Fruit fly (Drosophila melanogaster) whole organism, wandering third instar larva: ENCODE measurements around the gene Or71a.
A peak's percentile ranks its signal among the peaks of the same experiment; 100 is the strongest.

Source experiments
- CG9705 ChIP-seq: fragments of 200-800 bp; sonication (Bioruptor generic); optimal IDR thresholded peaks from 2 replicates; lab custom pipeline; 2018; ENCODE audit warnings: missing biosample characterization, mild to moderate bottlenecking, missing genetic modification characterization
- CrebA ChIP-seq: fragments of 200-800 bp; sonication (Bioruptor generic); optimal IDR thresholded peaks from 2 replicates; lab custom pipeline; 2016; ENCODE audit warnings: missing biosample characterization, mild to moderate bottlenecking, missing genetic modification characterization, borderline replicate concordance
- Dfd ChIP-seq: fragments of >200 bp; optimal IDR thresholded peaks from 2 replicates; lab custom pipeline; 2017; ENCODE audit warnings: missing biosample characterization, missing genetic modification characterization
- Dif ChIP-seq: fragments of 200-275, 200-300 bp; sonication (Bioruptor generic); optimal IDR thresholded peaks from 2 replicates; lab custom pipeline; 2018; ENCODE audit warnings: missing biosample characterization, missing genetic modification characterization; ENCODE audit not compliant: partially characterized antibody
- GATAd ChIP-seq: sonication (Bioruptor generic); optimal IDR thresholded peaks from 2 replicates; lab custom pipeline; 2016; ENCODE audit warnings: missing biosample characterization, missing genetic modification characterization
- HLH106 ChIP-seq: fragments of 200-800 bp; optimal IDR thresholded peaks from 3 replicates; lab custom pipeline; 2019; ENCODE audit warnings: missing biosample characterization, mild to moderate bottlenecking, missing genetic modification characterization, moderate library complexity
- Hnf4 ChIP-seq: fragments of 200-800 bp; sonication (Bioruptor generic); optimal IDR thresholded peaks from 2 replicates; lab custom pipeline; 2016; ENCODE audit warnings: missing biosample characterization, mild to moderate bottlenecking, missing genetic modification characterization
- Hr83 ChIP-seq: fragments of 200-300 bp; sonication (Bioruptor generic); optimal IDR thresholded peaks from 2 replicates; lab custom pipeline; 2016; ENCODE audit warnings: missing biosample characterization, mild to moderate bottlenecking, missing genetic modification characterization, moderate library complexity; ENCODE audit not compliant: poor library complexity, severe bottlenecking
- Jra ChIP-seq: sonication (Bioruptor generic); optimal IDR thresholded peaks from 2 replicates; lab custom pipeline; 2016; ENCODE audit warnings: missing biosample characterization, missing genetic modification characterization
- Mio ChIP-seq: sonication (Bioruptor generic); optimal IDR thresholded peaks from 2 replicates; lab custom pipeline; 2016; ENCODE audit warnings: missing biosample characterization, missing genetic modification characterization
- Myc ChIP-seq: fragments of >200 bp; optimal IDR thresholded peaks from 2 replicates; lab custom pipeline; 2017
- N ChIP-seq: fragments of >200 bp; optimal IDR thresholded peaks from 2 replicates; lab custom pipeline; 2018; ENCODE audit warnings: missing biosample characterization, missing external identifiers, missing genetic modification characterization
- OdsH ChIP-seq: fragments of 200-800 bp; sonication (Bioruptor generic); optimal IDR thresholded peaks from 2 replicates; lab custom pipeline; 2016; ENCODE audit warnings: missing biosample characterization, mild to moderate bottlenecking, missing genetic modification characterization
- Rel ChIP-seq, 2 experiments: fragments of 200-800 bp; sonication (Bioruptor generic) in 1 of 2; optimal IDR thresholded peaks; 2 replicates in 1 of 2; 3 replicates in 1 of 2; lab custom pipeline; 2016 to 2019; ENCODE audit warnings: mild to moderate bottlenecking in 2 of 2, missing biosample characterization in 2 of 2, missing genetic modification characterization in 2 of 2, moderate library complexity in 1 of 2
- Sp1 ChIP-seq: fragments of 200-800 bp; sonication (Bioruptor generic); optimal IDR thresholded peaks from 3 replicates; lab custom pipeline; 2019; ENCODE audit warnings: missing biosample characterization, mild to moderate bottlenecking, missing genetic modification characterization, moderate library complexity
- br ChIP-seq: fragments of 200-800 bp; sonication (Bioruptor generic); optimal IDR thresholded peaks from 2 replicates; lab custom pipeline; 2016; ENCODE audit warnings: missing biosample characterization, missing genetic modification characterization
- brk ChIP-seq: fragments of 200-800 bp; sonication (Bioruptor generic); optimal IDR thresholded peaks from 2 replicates; lab custom pipeline; 2016; ENCODE audit warnings: missing biosample characterization, mild to moderate bottlenecking, missing genetic modification characterization
- dmrt93B ChIP-seq: fragments of 200-800 bp; sonication (Bioruptor generic); optimal IDR thresholded peaks from 2 replicates; lab custom pipeline; 2018; ENCODE audit warnings: missing biosample characterization, mild to moderate bottlenecking, missing genetic modification characterization
- dsf ChIP-seq: sonication (Bioruptor generic); optimal IDR thresholded peaks from 2 replicates; lab custom pipeline; 2016; ENCODE audit warnings: missing biosample characterization, missing genetic modification characterization, borderline replicate concordance
- ey ChIP-seq: fragments of 200-800 bp; sonication (Bioruptor generic); optimal IDR thresholded peaks from 2 replicates; lab custom pipeline; 2016; ENCODE audit warnings: missing biosample characterization, missing genetic modification characterization
- foxo ChIP-seq, 2 experiments: fragments of 200-800 bp; sonication (Bioruptor generic); optimal IDR thresholded peaks; 2 replicates in 1 of 2; 3 replicates in 1 of 2; lab custom pipeline; 2016 to 2017; ENCODE audit warnings: missing biosample characterization in 2 of 2, missing genetic modification characterization in 2 of 2
- fru ChIP-seq: fragments of 200-800 bp; sonication (Bioruptor generic); optimal IDR thresholded peaks from 3 replicates; lab custom pipeline; 2016; ENCODE audit warnings: missing biosample characterization, mild to moderate bottlenecking, missing genetic modification characterization
- h ChIP-seq: fragments of 200-800 bp; sonication (Bioruptor generic); optimal IDR thresholded peaks from 3 replicates; lab custom pipeline; 2016; ENCODE audit warnings: missing biosample characterization, mild to moderate bottlenecking, missing genetic modification characterization
- jim ChIP-seq: fragments of 175-275, 200-325 bp; sonication (Bioruptor generic); optimal IDR thresholded peaks from 2 replicates; lab custom pipeline; 2016; ENCODE audit warnings: missing biosample characterization, mild to moderate bottlenecking, missing genetic modification characterization
- lola ChIP-seq: fragments of >200 bp; optimal IDR thresholded peaks from 2 replicates; lab custom pipeline; 2017; ENCODE audit warnings: missing biosample characterization, missing genetic modification characterization
- pan ChIP-seq: fragments of >200 bp; optimal IDR thresholded peaks from 2 replicates; lab custom pipeline; 2017
- psq ChIP-seq: fragments of 200-800 bp; sonication (Bioruptor generic); optimal IDR thresholded peaks from 3 replicates; lab custom pipeline; 2017; ENCODE audit warnings: missing biosample characterization, mild to moderate bottlenecking, missing genetic modification characterization, moderate library complexity
- rgr ChIP-seq: fragments of 200-800 bp; sonication (Bioruptor generic); optimal IDR thresholded peaks from 3 replicates; lab custom pipeline; 2016; ENCODE audit warnings: missing biosample characterization, mild to moderate bottlenecking, missing genetic modification characterization
- sage ChIP-seq: fragments of 200-800 bp; sonication (Bioruptor generic); optimal IDR thresholded peaks from 2 replicates; lab custom pipeline; 2016; ENCODE audit warnings: missing biosample characterization, mild to moderate bottlenecking, missing genetic modification characterization

Or71a gene

dm6 chr3L:15100983-15101382, 22.7 kb upstream of the Or71a start:
- no peak for TF ChIP-seq OdsH (GFP tag; lab: Kevin White, UChicago)
- no peak for TF ChIP-seq GATAd (GFP tag; lab: Kevin White, UChicago)
- TF ChIP-seq br = no peak

- no peak for TF ChIP-seq Rel (GFP tag; optimal IDR thresholded peaks at IDR 0.05; lab: Kevin White, UChicago)
- TF ChIP-seq Rel (tag; optimal IDR thresholded peaks at IDR 0.05; lab: Kevin White, UChicago) = peak; percentile 97
- TF ChIP-seq CrebA = no peak
- no peak for TF ChIP-seq pan (lab: Kevin White, UChicago)
- TF ChIP-seq Hr83 (GFP tag; lab: Kevin White, UChicago) = no peak
Observed at dm6 chr3L:15099541-15099940, 21.3 kb upstream of the Or71a start.

- TF ChIP-seq br (peak; percentile 14), OdsH (GFP tag; lab: Kevin White, UChicago) (peak; percentile 55), ey (no peak), dsf (GFP tag; lab: Kevin White, UChicago) (no peak), HLH106 (tag; lab: Kevin White, UChicago) (peak; percentile 84), psq (GFP tag; lab: Kevin White, UChicago) (peak; percentile 66), N (GFP tag; lab: Kevin White, UChicago) (no peak), Hr83 (GFP tag; lab: Kevin White, UChicago) (no peak), brk (GFP tag; lab: Kevin White, UChicago) (peak; percentile 59), Mio (GFP tag; lab: Kevin White, UChicago) (no peak), foxo (GFP tag; optimal IDR thresholded peaks at IDR 0.05; lab: Kevin White, UChicago) (peak in 1 of 2 experiments; percentile 78), sage (GFP tag; lab: Kevin White, UChicago) (no peak), CG9705 (GFP tag; lab: Kevin White, UChicago) (peak; percentile 34), jim (GFP tag; lab: Kevin White, UChicago) (no peak), Dfd (GFP tag; lab: Kevin White, UChicago) (no peak), Sp1 (GFP tag; lab: Kevin White, UChicago) (peak; percentile 65), fru (GFP tag; lab: Kevin White, UChicago) (peak; percentile 60), dmrt93B (GFP tag; lab: Kevin White, UChicago) (peak; percentile 48), Hnf4 (GFP tag; lab: Kevin White, UChicago) (peak; percentile 54), rgr (peak; percentile 54), h (peak; percentile 64), Dif (peak; percentile 35)
Observed at dm6 chr3L:15098659-15099512, 20.6 kb upstream of the Or71a start.

dm6 chr3L:15097878-15098520, 19.8 kb upstream of the Or71a start, which contains the start of gene Ctps:
TSS of gene Ctps (plus strand) at chr3L:15097914.
- TF ChIP-seq N (GFP tag; lab: Kevin White, UChicago) = no peak
- no peak for TF ChIP-seq Myc (lab: Kevin White, UChicago)
- TF ChIP-seq GATAd (GFP tag; lab: Kevin White, UChicago) = no peak
- no peak for TF ChIP-seq Rel (GFP tag; optimal IDR thresholded peaks at IDR 0.05; lab: Kevin White, UChicago)
- peak; percentile 61 for TF ChIP-seq Rel (tag; optimal IDR thresholded peaks at IDR 0.05; lab: Kevin White, UChicago)
- TF ChIP-seq foxo (GFP tag; optimal IDR thresholded peaks at IDR 0.05; lab: Kevin White, UChicago) = peak in 1 of 2 experiments; percentile 38
- peak; percentile 27 for TF ChIP-seq rgr
- peak; percentile 16 for TF ChIP-seq brk (GFP tag; lab: Kevin White, UChicago)
- peak; percentile 51 for TF ChIP-seq Hr83 (GFP tag; lab: Kevin White, UChicago)
- peak; percentile 35 for TF ChIP-seq Jra
- TF ChIP-seq HLH106 (tag; lab: Kevin White, UChicago) = peak; percentile 2
- TF ChIP-seq Hnf4 (GFP tag; lab: Kevin White, UChicago) = peak; percentile 54
- no peak for TF ChIP-seq Dfd (GFP tag; lab: Kevin White, UChicago)
- TF ChIP-seq h = peak; percentile 38
- no peak for TF ChIP-seq lola
- no peak for TF ChIP-seq br
